Fruit fly (Drosophila melanogaster) whole organism, embryonic: ENCODE results near the gene wam.

Experiments
- Aef1 ChIP-seq: fragments of 200-800 bp; sonication (Bioruptor generic); IDR thresholded peaks from 3 replicates; pipeline ENCODE4 v1.3.6; 2022; ENCODE audit warnings: missing biosample characterization, missing genetic modification characterization
- CG10147 ChIP-seq: fragments of 200-800 bp; sonication (Bioruptor generic); optimal IDR thresholded peaks from 2 replicates; lab custom pipeline; 2019; ENCODE audit warnings: missing biosample characterization, mild to moderate bottlenecking, missing genetic modification characterization, moderate library complexity
- CG11093 ChIP-seq: fragments of 200-800 bp; sonication (Bioruptor generic); IDR thresholded peaks from 3 replicates; pipeline ENCODE4 v1.3.6; 2022; ENCODE audit warnings: missing biosample characterization, missing genetic modification characterization
- CG14014 ChIP-seq: fragments of 200-800 bp; sonication (Bioruptor generic); IDR thresholded peaks from 2 replicates; pipeline ENCODE4 v1.3.6; 2022; ENCODE audit warnings: missing biosample characterization, missing genetic modification characterization
- CG14050 ChIP-seq: fragments of 200-800 bp; sonication (Bioruptor generic); IDR thresholded peaks from 3 replicates; pipeline ENCODE4 v1.3.6; 2022; ENCODE audit warnings: missing biosample characterization, missing genetic modification characterization
- CG14860 ChIP-seq: fragments of 200-800 bp; sonication (Bioruptor generic); IDR thresholded peaks from 3 replicates; pipeline ENCODE4 v1.3.6; 2022; ENCODE audit warnings: missing biosample characterization, missing genetic modification characterization; ENCODE audit not compliant: partially characterized antibody
- CG15514 ChIP-seq: fragments of 200-800 bp; sonication (Bioruptor generic); optimal IDR thresholded peaks from 3 replicates; lab custom pipeline; 2017; ENCODE audit warnings: missing biosample characterization, missing genetic modification characterization, mild to moderate bottlenecking, moderate library complexity, missing genetic modification reagents
- CG17361 ChIP-seq: fragments of 200-800 bp; sonication (Bioruptor generic); IDR thresholded peaks from 3 replicates; pipeline ENCODE4 v1.3.6; 2022; ENCODE audit warnings: missing biosample characterization, missing genetic modification characterization
- CG17385 ChIP-seq: fragments of 200-800 bp; sonication (Bioruptor generic); optimal IDR thresholded peaks from 3 replicates; lab custom pipeline; 2018; ENCODE audit warnings: missing biosample characterization, mild to moderate bottlenecking, missing genetic modification characterization
- CG2120 ChIP-seq: fragments of 200-800 bp; sonication (Bioruptor generic); optimal IDR thresholded peaks from 3 replicates; lab custom pipeline; 2016; ENCODE audit warnings: missing biosample characterization, missing genetic modification characterization
- CG2678 ChIP-seq: fragments of 200-800 bp; sonication (Bioruptor generic); optimal IDR thresholded peaks from 3 replicates; lab custom pipeline; 2019; ENCODE audit warnings: missing biosample characterization, mild to moderate bottlenecking, missing genetic modification characterization, moderate library complexity
- CG2875 ChIP-seq: fragments of 200-800 bp; sonication (Bioruptor generic); optimal IDR thresholded peaks from 2 replicates; lab custom pipeline; 2017; ENCODE audit warnings: missing biosample characterization, mild to moderate bottlenecking, missing genetic modification characterization, missing genetic modification reagents
- CG32532 ChIP-seq: fragments of 200-800 bp; sonication (Bioruptor generic); IDR thresholded peaks from 2 replicates; pipeline ENCODE4 v1.3.6; 2022; ENCODE audit warnings: missing biosample characterization, missing genetic modification characterization
- CG32772 ChIP-seq: fragments of 200-800 bp; sonication (Bioruptor generic); IDR thresholded peaks from 2 replicates; pipeline ENCODE4 v1.3.6; 2022; ENCODE audit warnings: missing biosample characterization, missing genetic modification characterization
- CG7786 ChIP-seq: fragments of 200-800 bp; sonication (Bioruptor generic); optimal IDR thresholded peaks from 2 replicates; lab custom pipeline; 2016; ENCODE audit warnings: missing biosample characterization, missing genetic modification characterization
- CG8089 ChIP-seq: fragments of 200-800 bp; sonication (Bioruptor generic); optimal IDR thresholded peaks from 3 replicates; lab custom pipeline; 2016; ENCODE audit warnings: missing biosample characterization, missing genetic modification characterization
- CG8281 ChIP-seq: fragments of 200-800 bp; sonication (Bioruptor generic); optimal IDR thresholded peaks from 2 replicates; lab custom pipeline; 2018; ENCODE audit warnings: missing biosample characterization, mild to moderate bottlenecking, missing genetic modification characterization, moderate library complexity
- CG9215 ChIP-seq: fragments of 200-800 bp; sonication (Bioruptor generic); IDR thresholded peaks from 2 replicates; pipeline ENCODE4 v1.3.6; 2022; ENCODE audit warnings: missing biosample characterization, missing genetic modification characterization
- CG9727 ChIP-seq: fragments of 200-800 bp; sonication (Bioruptor generic); optimal IDR thresholded peaks from 3 replicates; lab custom pipeline; 2017; ENCODE audit warnings: missing biosample characterization, mild to moderate bottlenecking, missing genetic modification characterization
- CG9932 ChIP-seq: fragments of 200-800 bp; sonication (Bioruptor generic); IDR thresholded peaks from 2 replicates; pipeline ENCODE4 v1.3.6; 2022; ENCODE audit warnings: missing biosample characterization, missing genetic modification characterization
- E2f1 ChIP-seq: fragments of 200-800 bp; sonication (Bioruptor generic); IDR thresholded peaks from 2 replicates; pipeline ENCODE4 v1.3.6; 2022; ENCODE audit warnings: missing biosample characterization, missing genetic modification characterization
- E2f2 ChIP-seq: fragments of 200-800 bp; sonication (Bioruptor generic); IDR thresholded peaks from 2 replicates; pipeline ENCODE4 v1.3.6; 2022; ENCODE audit warnings: missing biosample characterization, missing genetic modification characterization
- Fer1 ChIP-seq: fragments of 200-800 bp; sonication (Bioruptor generic); optimal IDR thresholded peaks from 2 replicates; lab custom pipeline; 2017; ENCODE audit warnings: missing biosample characterization, mild to moderate bottlenecking, missing genetic modification characterization
- GATAe ChIP-seq: fragments of 200-800 bp; sonication (Bioruptor generic); conservative IDR thresholded peaks from 2 replicates; pipeline ENCODE4 v1.3.6; 2022; ENCODE audit warnings: missing biosample characterization, missing genetic modification characterization
- Med ChIP-seq: fragments of 200-800 bp; sonication (Bioruptor generic); peaks from one replicate; lab custom pipeline; 2016; ENCODE audit warnings: missing biosample characterization, missing genetic modification characterization, mild to moderate bottlenecking, inconsistent platforms, moderate library complexity
- NFAT ChIP-seq: fragments of 200-800 bp; sonication (Bioruptor generic); IDR thresholded peaks from 2 replicates; pipeline ENCODE4 v1.3.6; 2022; ENCODE audit warnings: missing biosample characterization, missing genetic modification characterization
- Pdp1 ChIP-seq, 2 experiments: fragments of 200-800 bp; sonication (Bioruptor generic); optimal IDR thresholded peaks; 3 replicates each; lab custom pipeline; 2016; ENCODE audit warnings: missing biosample characterization in 2 of 2, missing genetic modification characterization in 2 of 2, mild to moderate bottlenecking in 1 of 2, moderate library complexity in 1 of 2
- Scr ChIP-seq: fragments of 200-800 bp; sonication (Bioruptor generic); IDR thresholded peaks from 2 replicates; pipeline ENCODE4 v1.3.6; 2022; ENCODE audit warnings: missing biosample characterization, missing genetic modification characterization; ENCODE audit not compliant: partially characterized antibody
- Sox102F ChIP-seq: fragments of 200-800 bp; sonication (Bioruptor generic); optimal IDR thresholded peaks from 2 replicates; lab custom pipeline; 2018; ENCODE audit warnings: missing biosample characterization, mild to moderate bottlenecking, missing genetic modification characterization, moderate library complexity
- bbx ChIP-seq: fragments of 200-800 bp; sonication (Bioruptor generic); IDR thresholded peaks from 2 replicates; pipeline ENCODE4 v1.3.6; 2022; ENCODE audit warnings: missing biosample characterization, missing genetic modification characterization; ENCODE audit not compliant: partially characterized antibody
- corto ChIP-seq: fragments of 200-800 bp; sonication (Bioruptor generic); optimal IDR thresholded peaks from 2 replicates; lab custom pipeline; 2016; ENCODE audit warnings: missing biosample characterization, mild to moderate bottlenecking, missing genetic modification characterization, moderate library complexity
- cwo ChIP-seq: fragments of 200-800 bp; sonication (Bioruptor generic); optimal IDR thresholded peaks from 3 replicates; lab custom pipeline; 2017; ENCODE audit warnings: missing biosample characterization, missing genetic modification characterization, mild to moderate bottlenecking, moderate library complexity, missing genetic modification reagents
- ems ChIP-seq: fragments of 200-800 bp; sonication (Bioruptor generic); optimal IDR thresholded peaks from 3 replicates; lab custom pipeline; 2016; ENCODE audit warnings: missing biosample characterization, missing genetic modification characterization
- exex ChIP-seq: fragments of 200-800 bp; sonication (Bioruptor generic); optimal IDR thresholded peaks from 4 replicates; lab custom pipeline; 2018; ENCODE audit warnings: missing biosample characterization, mild to moderate bottlenecking, missing genetic modification characterization, moderate library complexity
- fu2 ChIP-seq: fragments of 200-800 bp; sonication (Bioruptor generic); optimal IDR thresholded peaks from 2 replicates; lab custom pipeline; 2016; ENCODE audit warnings: missing biosample characterization, missing genetic modification characterization
- gfzf ChIP-seq: fragments of 200-800 bp; sonication (Bioruptor generic); optimal IDR thresholded peaks from 2 replicates; lab custom pipeline; 2016; ENCODE audit warnings: missing biosample characterization, mild to moderate bottlenecking, missing genetic modification characterization, moderate library complexity
- hkb ChIP-seq, 2 experiments: fragments of 200-800 bp in 1 of 2; fragments of >200 bp in 1 of 2; sonication (Bioruptor generic) in 1 of 2; IDR thresholded peaks in 1 of 2; optimal IDR thresholded peaks in 1 of 2; 2 replicates each; pipeline versions ENCODE4 v1.3.6 to Lab custom; 2017 to 2022; ENCODE audit warnings: missing biosample characterization in 1 of 2, missing genetic modification characterization in 1 of 2
- lbe ChIP-seq: fragments of 200-800 bp; sonication (Bioruptor generic); optimal IDR thresholded peaks from 2 replicates; lab custom pipeline; 2016; ENCODE audit warnings: missing biosample characterization, mild to moderate bottlenecking, missing genetic modification characterization
- nerfin-1 ChIP-seq: fragments of 200-800 bp; sonication (Bioruptor generic); optimal IDR thresholded peaks from 3 replicates; lab custom pipeline; 2019; ENCODE audit warnings: missing biosample characterization, mild to moderate bottlenecking, missing genetic modification characterization, moderate library complexity
- nerfin-2 ChIP-seq: fragments of 200-800 bp; sonication (Bioruptor generic); IDR thresholded peaks from 2 replicates; pipeline ENCODE4 v1.3.6; 2022; ENCODE audit warnings: missing biosample characterization, missing genetic modification characterization; ENCODE audit not compliant: partially characterized antibody
- odd ChIP-seq: fragments of 200-800 bp; sonication (Bioruptor generic); optimal IDR thresholded peaks from 2 replicates; lab custom pipeline; 2017; ENCODE audit warnings: missing biosample characterization, mild to moderate bottlenecking, missing genetic modification characterization
- pnt ChIP-seq: fragments of 200-800 bp; sonication (Bioruptor generic); optimal IDR thresholded peaks from 3 replicates; lab custom pipeline; 2016; ENCODE audit warnings: missing biosample characterization, missing genetic modification characterization
- tap ChIP-seq: fragments of 200-800 bp; optimal IDR thresholded peaks from 3 replicates; lab custom pipeline; 2019; ENCODE audit warnings: missing biosample characterization, mild to moderate bottlenecking, missing genetic modification characterization, moderate library complexity
- ttk ChIP-seq: fragments of 200-800 bp; sonication (Bioruptor generic); IDR thresholded peaks from 2 replicates; pipeline ENCODE4 v2.1.2; 2022; ENCODE audit warnings: missing biosample characterization, missing genetic modification characterization
- zen ChIP-seq: fragments of 200-800 bp; sonication (Bioruptor generic); optimal IDR thresholded peaks from 3 replicates; lab custom pipeline; 2018; ENCODE audit warnings: missing biosample characterization, mild to moderate bottlenecking, missing genetic modification characterization, moderate library complexity

The wam gene

dm6 chr3R:23337183-23337825 is 49.5 kb upstream of the wam start (continued):
- no peak for TF ChIP-seq Sox102F (GFP tag; lab: Kevin White, UChicago)
- no peak for TF ChIP-seq CG2875 (GFP tag; lab: Kevin White, UChicago)
- TF ChIP-seq CG9932 (GFP tag; lab: Robert Waterston, UW): 0 out of 2 replicates have a peak, but pooled peaks have one; percentile 11
- TF ChIP-seq CG2120 (GFP tag; lab: Kevin White, UChicago): peak; percentile 71
- TF ChIP-seq Med (GFP tag; lab: Kevin White, UChicago): peak; percentile 73
- peak; percentile 37 for TF ChIP-seq corto (GFP tag; lab: Kevin White, UChicago)
- TF ChIP-seq CG9727 (GFP tag; lab: Kevin White, UChicago): peak; percentile 13
- TF ChIP-seq cwo (GFP tag; lab: Kevin White, UChicago): peak; percentile 32
- TF ChIP-seq lbe (GFP tag; lab: Kevin White, UChicago): peak; percentile 23
- peak; percentile 16; the same call in 1 of the 2 replicates for TF ChIP-seq GATAe (GFP tag; lab: Robert Waterston, UW)
- TF ChIP-seq ems: no peak
- TF ChIP-seq nerfin-2 (GFP tag; lab: Robert Waterston, UW): no peak
- peak; percentile 14 for TF ChIP-seq CG7786 (GFP tag; lab: Kevin White, UChicago)
- TF ChIP-seq odd: no peak
- TF ChIP-seq CG2678 (tag; lab: Kevin White, UChicago): peak; percentile 57
- TF ChIP-seq, all 482 proteins: peak for 35

- peak; percentile 99 for TF ChIP-seq CG8281
- peak in 1 of 2 experiments; percentile 16 for TF ChIP-seq Pdp1 (GFP tag; optimal IDR thresholded peaks at IDR 0.05; lab: Kevin White, UChicago)
- TF ChIP-seq gfzf: no peak
- TF ChIP-seq, all 482 proteins: peak for 2
Measured at dm6 chr3R:23336513-23336912, 48.7 kb upstream of the wam start.

- peak; percentile 51; the same call in 2 of the 3 replicates for TF ChIP-seq Aef1 (GFP tag; lab: Robert Waterston, UW)
- TF ChIP-seq E2f1 (GFP tag; lab: Robert Waterston, UW): peak; percentile 48; the same call in 1 of the 2 replicates
- TF ChIP-seq CG2678 (tag; lab: Kevin White, UChicago): peak; percentile 93
- TF ChIP-seq CG10147 (GFP tag; lab: Kevin White, UChicago): peak; percentile 92
- TF ChIP-seq CG15514 (GFP tag; lab: Kevin White, UChicago): peak; percentile 73
- no peak for TF ChIP-seq CG14860 (GFP tag; lab: Robert Waterston, UW)
- TF ChIP-seq Scr (GFP tag; lab: Robert Waterston, UW): no peak
- no peak for TF ChIP-seq CG8089 (GFP tag; lab: Kevin White, UChicago)
- peak; percentile 85 for TF ChIP-seq CG32532
- TF ChIP-seq ttk: no peak
- TF ChIP-seq CG14050 (GFP tag; lab: Robert Waterston, UW): peak; percentile 35; the same call in 2 of the 3 replicates
- no peak for TF ChIP-seq bbx (GFP tag; lab: Robert Waterston, UW)
- peak; percentile 67 for TF ChIP-seq tap
- TF ChIP-seq CG32772 (GFP tag; lab: Robert Waterston, UW): peak; percentile 53
- TF ChIP-seq pnt (GFP tag; lab: Kevin White, UChicago): no peak
- TF ChIP-seq exex (tag; lab: Kevin White, UChicago): peak; percentile 62
- peak; percentile 71 for TF ChIP-seq CG9215
- no peak for TF ChIP-seq CG11093
- TF ChIP-seq nerfin-1: peak; percentile 47
- peak; percentile 14 for TF ChIP-seq zen (tag; lab: Kevin White, UChicago)
- TF ChIP-seq Fer1 (GFP tag; lab: Kevin White, UChicago): peak; percentile 93
- TF ChIP-seq CG17361: peak; percentile 70
- TF ChIP-seq E2f2 (GFP tag; lab: Robert Waterston, UW): peak; percentile 45; the same call in 1 of the 2 replicates
- no peak for TF ChIP-seq hkb (optimal IDR thresholded peaks at IDR 0.05; lab: Kevin White, UChicago)
- TF ChIP-seq hkb (GFP tag; IDR thresholded peaks at IDR 0.05; lab: Robert Waterston, UW): peak; percentile 61
- peak; percentile 73 for TF ChIP-seq CG14014 (GFP tag; lab: Robert Waterston, UW)
- TF ChIP-seq NFAT (GFP tag; lab: Robert Waterston, UW): peak; percentile 59; the same call in 1 of the 2 replicates
- TF ChIP-seq CG17385 (GFP tag; lab: Kevin White, UChicago): peak; percentile 72
- TF ChIP-seq fu2 (GFP tag; lab: Kevin White, UChicago): peak; percentile 1
Measured at dm6 chr3R:23335577-23335976, 47.7 kb upstream of the wam start.
